Fruit fly (Drosophila melanogaster): ENCODE data around the gene mdy.

Gene mdy

dm6 chr2L:16796104-16796645, 20.3 kb upstream of the mdy start, which contains the start of gene Ugt37E1:
Gene Ugt37E1 (plus strand): TSS chr2L:16796595.
- TF ChIP-seq chinmo (GFP tag; IDR thresholded peaks at IDR 0.05; ENCODE audit: partially characterized antibody): no peak
- TF ChIP-seq exex (tag; optimal IDR thresholded peaks at IDR 0.05): peak; percentile 59

dm6 chr2L:16798705-16799104, 17.8 kb upstream of the mdy start, which contains the start of gene Ugt37D1:
Gene Ugt37D1 (plus strand): TSS chr2L:16799025.
- TF ChIP-seq stc (GFP tag; IDR thresholded peaks at IDR 0.05): 0 out of 2 replicates have a peak, but pooled peaks have one; percentile 32
- peak in 1 of 2 experiments; percentile 68 for TF ChIP-seq Pdp1 (GFP tag; optimal IDR thresholded peaks at IDR 0.05)
- peak; percentile 26 for TF ChIP-seq Jarid2 (GFP tag; optimal IDR thresholded peaks at IDR 0.05)
- TF ChIP-seq Abd-B (GFP tag; optimal IDR thresholded peaks at IDR 0.05): no peak
- no peak; the same call in 2 of the 3 replicates for TF ChIP-seq row (GFP tag; IDR thresholded peaks at IDR 0.05)
- TF ChIP-seq chm (GFP tag; IDR thresholded peaks at IDR 0.05): 0 out of 2 replicates have a peak, but pooled peaks have one; percentile 12
- TF ChIP-seq CG6813 (GFP tag; optimal IDR thresholded peaks at IDR 0.05): no peak
- TF ChIP-seq h (optimal IDR thresholded peaks at IDR 0.05): no peak
- peak; percentile 40 to 71 for TF ChIP-seq Trl (optimal IDR thresholded peaks at IDR 0.05)
- no peak for TF ChIP-seq Trl (GFP tag; optimal IDR thresholded peaks at IDR 0.05)
- peak; percentile 40 for TF ChIP-seq sens (GFP tag)
- no peak for TF ChIP-seq mld (GFP tag; IDR thresholded peaks at IDR 0.05; ENCODE audit: partially characterized antibody)
- TF ChIP-seq CG12769 (tag; optimal IDR thresholded peaks at IDR 0.05): peak; percentile 52
- peak; percentile 5 for TF ChIP-seq CG15269 (tag; optimal IDR thresholded peaks at IDR 0.05)
- no peak for TF ChIP-seq Opbp (GFP tag; IDR thresholded peaks at IDR 0.05; ENCODE audit: partially characterized antibody)
- TF ChIP-seq Hr78 (GFP tag; optimal IDR thresholded peaks at IDR 0.05): peak in 1 of 2 experiments; percentile 30
- peak; percentile 24 for TF ChIP-seq Meics (GFP tag; optimal IDR thresholded peaks at IDR 0.05)
- 0 out of 4 replicates have a peak, but pooled peaks have one; percentile 66 for TF ChIP-seq chinmo (GFP tag; IDR thresholded peaks at IDR 0.05; ENCODE audit: partially characterized antibody)
- peak; percentile 31 for TF ChIP-seq Med (GFP tag)
- TF ChIP-seq CG17829 (tag; optimal IDR thresholded peaks at IDR 0.05): no peak
- TF ChIP-seq CG4617 (GFP tag; optimal IDR thresholded peaks at IDR 0.05; ENCODE audit: borderline replicate concordance): no peak
- TF ChIP-seq tll (GFP tag; optimal IDR thresholded peaks at IDR 0.05): no peak
- TF ChIP-seq schlank (tag; optimal IDR thresholded peaks at IDR 0.05): no peak
- TF ChIP-seq ham (GFP tag; IDR thresholded peaks at IDR 0.05): no peak
- no peak for TF ChIP-seq CG16863 (GFP tag; optimal IDR thresholded peaks at IDR 0.05)
- TF ChIP-seq gfzf (GFP tag; optimal IDR thresholded peaks at IDR 0.05): no peak
- TF ChIP-seq Deaf1 (tag; optimal IDR thresholded peaks at IDR 0.05): peak; percentile 81
- TF ChIP-seq sug (tag; optimal IDR thresholded peaks at IDR 0.05): peak; percentile 9
- no peak for TF ChIP-seq dati (GFP tag; IDR thresholded peaks at IDR 0.05)
- TF ChIP-seq kah (GFP tag; optimal IDR thresholded peaks at IDR 0.05): peak; percentile 99
- TF ChIP-seq org-1 (GFP tag; optimal IDR thresholded peaks at IDR 0.05): no peak
- TF ChIP-seq CG18011 (GFP tag; optimal IDR thresholded peaks at IDR 0.05): no peak
- TF ChIP-seq CG11695 (GFP tag; IDR thresholded peaks at IDR 0.05): peak; percentile 70; the same call in 1 of the 3 replicates
- no peak for TF ChIP-seq ara (GFP tag; IDR thresholded peaks at IDR 0.05)
- TF ChIP-seq NfI (GFP tag; optimal IDR thresholded peaks at IDR 0.05): no peak

dm6 chr2L:16799496-16799895, 17.0 kb upstream of the mdy start:
- no peak for TF ChIP-seq D19A (tag; optimal IDR thresholded peaks at IDR 0.05)
- peak; percentile 93 for TF ChIP-seq GATAe (GFP tag; conservative IDR thresholded peaks at IDR 0.05)
- peak; percentile 17 for TF ChIP-seq Jarid2 (GFP tag; optimal IDR thresholded peaks at IDR 0.05)
- peak; percentile 91 for TF ChIP-seq mirr (GFP tag; optimal IDR thresholded peaks at IDR 0.05)
- TF ChIP-seq grn (GFP tag; optimal IDR thresholded peaks at IDR 0.05): peak; percentile 73
- TF ChIP-seq sug (tag; optimal IDR thresholded peaks at IDR 0.05): peak; percentile 31
- TF ChIP-seq usp (GFP tag; optimal IDR thresholded peaks at IDR 0.05): no peak
- no peak for TF ChIP-seq Gsc (GFP tag; IDR thresholded peaks at IDR 0.05)
- TF ChIP-seq CG34376 (GFP tag; optimal IDR thresholded peaks at IDR 0.05): peak; percentile 16
- TF ChIP-seq Med (GFP tag): peak; percentile 15
- peak; percentile 90 for TF ChIP-seq exex (tag; optimal IDR thresholded peaks at IDR 0.05)
